Fruit fly (Drosophila melanogaster) whole organism, wandering third instar larva: ENCODE measurements around the gene PICK1.

Experiments
- CG9705 ChIP-seq: fragments of 200-800 bp; sonication (Bioruptor generic); optimal IDR thresholded peaks from 2 replicates; lab custom pipeline; 2018; ENCODE audit warnings: missing biosample characterization, mild to moderate bottlenecking, missing genetic modification characterization
- Dif ChIP-seq: fragments of 200-275, 200-300 bp; sonication (Bioruptor generic); optimal IDR thresholded peaks from 2 replicates; lab custom pipeline; 2018; ENCODE audit warnings: missing biosample characterization, missing genetic modification characterization; ENCODE audit not compliant: partially characterized antibody
- GATAd ChIP-seq: sonication (Bioruptor generic); optimal IDR thresholded peaks from 2 replicates; lab custom pipeline; 2016; ENCODE audit warnings: missing biosample characterization, missing genetic modification characterization
- Hnf4 ChIP-seq: fragments of 200-800 bp; sonication (Bioruptor generic); optimal IDR thresholded peaks from 2 replicates; lab custom pipeline; 2016; ENCODE audit warnings: missing biosample characterization, mild to moderate bottlenecking, missing genetic modification characterization
- Hr78 ChIP-seq: fragments of >200 bp; optimal IDR thresholded peaks from 2 replicates; lab custom pipeline; 2017; ENCODE audit warnings: missing biosample characterization, missing genetic modification characterization
- Hr83 ChIP-seq: fragments of 200-300 bp; sonication (Bioruptor generic); optimal IDR thresholded peaks from 2 replicates; lab custom pipeline; 2016; ENCODE audit warnings: missing biosample characterization, mild to moderate bottlenecking, missing genetic modification characterization, moderate library complexity; ENCODE audit not compliant: poor library complexity, severe bottlenecking
- Jra ChIP-seq: sonication (Bioruptor generic); optimal IDR thresholded peaks from 2 replicates; lab custom pipeline; 2016; ENCODE audit warnings: missing biosample characterization, missing genetic modification characterization
- Mio ChIP-seq: sonication (Bioruptor generic); optimal IDR thresholded peaks from 2 replicates; lab custom pipeline; 2016; ENCODE audit warnings: missing biosample characterization, missing genetic modification characterization
- Myc ChIP-seq: fragments of >200 bp; optimal IDR thresholded peaks from 2 replicates; lab custom pipeline; 2017
- OdsH ChIP-seq: fragments of 200-800 bp; sonication (Bioruptor generic); optimal IDR thresholded peaks from 2 replicates; lab custom pipeline; 2016; ENCODE audit warnings: missing biosample characterization, mild to moderate bottlenecking, missing genetic modification characterization
- Rel ChIP-seq, 2 experiments: fragments of 200-800 bp; sonication (Bioruptor generic) in 1 of 2; optimal IDR thresholded peaks; 2 replicates in 1 of 2; 3 replicates in 1 of 2; lab custom pipeline; 2016 to 2019; ENCODE audit warnings: mild to moderate bottlenecking in 2 of 2, missing biosample characterization in 2 of 2, missing genetic modification characterization in 2 of 2, moderate library complexity in 1 of 2
- Vsx2 ChIP-seq: fragments of 200-300, 225-300 bp; sonication (Bioruptor generic); optimal IDR thresholded peaks from 2 replicates; lab custom pipeline; 2018; ENCODE audit warnings: missing biosample characterization, missing genetic modification characterization; ENCODE audit not compliant: partially characterized antibody
- br ChIP-seq: fragments of 200-800 bp; sonication (Bioruptor generic); optimal IDR thresholded peaks from 2 replicates; lab custom pipeline; 2016; ENCODE audit warnings: missing biosample characterization, missing genetic modification characterization
- brk ChIP-seq: fragments of 200-800 bp; sonication (Bioruptor generic); optimal IDR thresholded peaks from 2 replicates; lab custom pipeline; 2016; ENCODE audit warnings: missing biosample characterization, mild to moderate bottlenecking, missing genetic modification characterization
- ey ChIP-seq: fragments of 200-800 bp; sonication (Bioruptor generic); optimal IDR thresholded peaks from 2 replicates; lab custom pipeline; 2016; ENCODE audit warnings: missing biosample characterization, missing genetic modification characterization
- foxo ChIP-seq, 2 experiments: fragments of 200-800 bp; sonication (Bioruptor generic); optimal IDR thresholded peaks; 2 replicates in 1 of 2; 3 replicates in 1 of 2; lab custom pipeline; 2016 to 2017; ENCODE audit warnings: missing biosample characterization in 2 of 2, missing genetic modification characterization in 2 of 2
- h ChIP-seq: fragments of 200-800 bp; sonication (Bioruptor generic); optimal IDR thresholded peaks from 3 replicates; lab custom pipeline; 2016; ENCODE audit warnings: missing biosample characterization, mild to moderate bottlenecking, missing genetic modification characterization
- jim ChIP-seq: fragments of 175-275, 200-325 bp; sonication (Bioruptor generic); optimal IDR thresholded peaks from 2 replicates; lab custom pipeline; 2016; ENCODE audit warnings: missing biosample characterization, mild to moderate bottlenecking, missing genetic modification characterization
- lola ChIP-seq: fragments of >200 bp; optimal IDR thresholded peaks from 2 replicates; lab custom pipeline; 2017; ENCODE audit warnings: missing biosample characterization, missing genetic modification characterization
- pan ChIP-seq: fragments of >200 bp; optimal IDR thresholded peaks from 2 replicates; lab custom pipeline; 2017
- psq ChIP-seq: fragments of 200-800 bp; sonication (Bioruptor generic); optimal IDR thresholded peaks from 3 replicates; lab custom pipeline; 2017; ENCODE audit warnings: missing biosample characterization, mild to moderate bottlenecking, missing genetic modification characterization, moderate library complexity
- rgr ChIP-seq: fragments of 200-800 bp; sonication (Bioruptor generic); optimal IDR thresholded peaks from 3 replicates; lab custom pipeline; 2016; ENCODE audit warnings: missing biosample characterization, mild to moderate bottlenecking, missing genetic modification characterization
- sage ChIP-seq: fragments of 200-800 bp; sonication (Bioruptor generic); optimal IDR thresholded peaks from 2 replicates; lab custom pipeline; 2016; ENCODE audit warnings: missing biosample characterization, mild to moderate bottlenecking, missing genetic modification characterization
- sv ChIP-seq: fragments of 200-800 bp; sonication (Bioruptor generic); optimal IDR thresholded peaks from 3 replicates; lab custom pipeline; 2016; ENCODE audit warnings: missing biosample characterization, missing genetic modification characterization
- tai ChIP-seq: sonication (Bioruptor generic); optimal IDR thresholded peaks from 2 replicates; lab custom pipeline; 2016; ENCODE audit warnings: missing biosample characterization, missing genetic modification characterization

PICK1 gene

dm6 chr2L:12705376-12705775, 10.5 kb downstream of the PICK1 start:
- peak in 1 of 2 experiments; percentile 6 for TF ChIP-seq foxo (GFP tag; optimal IDR thresholded peaks at IDR 0.05; lab: Kevin White, UChicago)
- no peak for TF ChIP-seq Dif (GFP tag; lab: Kevin White, UChicago)
- TF ChIP-seq tai (GFP tag; lab: Kevin White, UChicago): no peak
- TF ChIP-seq Hr83: no peak
- TF ChIP-seq Jra (GFP tag; lab: Kevin White, UChicago): no peak
- TF ChIP-seq h (GFP tag; lab: Kevin White, UChicago): no peak
- TF ChIP-seq Hnf4: no peak
- TF ChIP-seq, all 38 proteins: peak for 1

dm6 chr2L:12707540-12707939, 12.7 kb downstream of the PICK1 start, which contains the start of the genes CG6180 and CG15484:
Gene CG6180, plus strand, starts transcription at chr2L:12707661.
Gene CG15484, minus strand, starts transcription at chr2L:12707711.
- TF ChIP-seq rgr (GFP tag; lab: Kevin White, UChicago) (peak; percentile 46), Myc (lab: Kevin White, UChicago) (peak; percentile 41), Rel (GFP tag; optimal IDR thresholded peaks at IDR 0.05; lab: Kevin White, UChicago) (no peak), Rel (tag; optimal IDR thresholded peaks at IDR 0.05; lab: Kevin White, UChicago) (peak; percentile 56), CG9705 (GFP tag; lab: Kevin White, UChicago) (peak; percentile 8), Hr83 (no peak), OdsH (GFP tag; lab: Kevin White, UChicago) (no peak)
- TF ChIP-seq, all 38 proteins: peak for 4

- TF ChIP-seq sv (GFP tag; lab: Kevin White, UChicago): no peak
- TF ChIP-seq sage (GFP tag; lab: Kevin White, UChicago): no peak
- TF ChIP-seq Myc (lab: Kevin White, UChicago): no peak
- TF ChIP-seq brk: no peak
- no peak for TF ChIP-seq Mio
- no peak for TF ChIP-seq psq (GFP tag; lab: Kevin White, UChicago)
Measured at dm6 chr2L:12708576-12708975, 13.7 kb downstream of the PICK1 start.

- TF ChIP-seq Hnf4 (no peak), Dif (GFP tag; lab: Kevin White, UChicago) (no peak)
Measured at dm6 chr2L:12712255-12712654, 17.4 kb downstream of the PICK1 start.

- no peak for TF ChIP-seq Hr83
- TF ChIP-seq brk: no peak
- no peak for TF ChIP-seq sv (GFP tag; lab: Kevin White, UChicago)
- TF ChIP-seq psq (GFP tag; lab: Kevin White, UChicago): no peak
- TF ChIP-seq Hr78 (GFP tag; lab: Kevin White, UChicago): no peak
- no peak for TF ChIP-seq ey (GFP tag; lab: Kevin White, UChicago)
- TF ChIP-seq tai (GFP tag; lab: Kevin White, UChicago): no peak
- TF ChIP-seq Hnf4: no peak
Measured at dm6 chr2L:12712852-12713251, 18.0 kb downstream of the PICK1 start, which contains the start of gene CG5787. Gene CG5787, minus strand, starts transcription at chr2L:12712952.

- TF ChIP-seq Vsx2 (GFP tag; lab: Kevin White, UChicago) (no peak), Rel (GFP tag; optimal IDR thresholded peaks at IDR 0.05; lab: Kevin White, UChicago) (no peak), Rel (tag; optimal IDR thresholded peaks at IDR 0.05; lab: Kevin White, UChicago) (peak; percentile 47), psq (GFP tag; lab: Kevin White, UChicago) (no peak), jim (GFP tag; lab: Kevin White, UChicago) (no peak)
Measured at dm6 chr2L:12718437-12719376, 23.9 kb downstream of the PICK1 start, which contains the start of gene MRP. Gene MRP, plus strand, starts transcription at chr2L:12719045.

- no peak for TF ChIP-seq Mio
- no peak for TF ChIP-seq sv (GFP tag; lab: Kevin White, UChicago)
- no peak for TF ChIP-seq Rel (GFP tag; optimal IDR thresholded peaks at IDR 0.05; lab: Kevin White, UChicago)
- TF ChIP-seq Rel (tag; optimal IDR thresholded peaks at IDR 0.05; lab: Kevin White, UChicago): peak; percentile 80
- TF ChIP-seq pan (lab: Kevin White, UChicago): no peak
- TF ChIP-seq br (GFP tag; lab: Kevin White, UChicago): peak; percentile 57
- peak; percentile 57 for TF ChIP-seq h (GFP tag; lab: Kevin White, UChicago)
- no peak for TF ChIP-seq GATAd (GFP tag; lab: Kevin White, UChicago)
- no peak for TF ChIP-seq lola (GFP tag; lab: Kevin White, UChicago)
Measured at dm6 chr2L:12719712-12720429, 25.0 kb downstream of the PICK1 start.
